Fruit fly (Drosophila melanogaster) S2 (cell line): ENCODE measurements around the gene salt.

Experiments used
- CG8478 ChIP-seq: fragments of >200 bp; optimal IDR thresholded peaks from 2 replicates; lab custom pipeline; 2018
- CTCF ChIP-seq, 2 experiments: fragments of >200 bp; optimal IDR thresholded peaks; 2 replicates each; lab custom pipeline; 2018

DNA sequence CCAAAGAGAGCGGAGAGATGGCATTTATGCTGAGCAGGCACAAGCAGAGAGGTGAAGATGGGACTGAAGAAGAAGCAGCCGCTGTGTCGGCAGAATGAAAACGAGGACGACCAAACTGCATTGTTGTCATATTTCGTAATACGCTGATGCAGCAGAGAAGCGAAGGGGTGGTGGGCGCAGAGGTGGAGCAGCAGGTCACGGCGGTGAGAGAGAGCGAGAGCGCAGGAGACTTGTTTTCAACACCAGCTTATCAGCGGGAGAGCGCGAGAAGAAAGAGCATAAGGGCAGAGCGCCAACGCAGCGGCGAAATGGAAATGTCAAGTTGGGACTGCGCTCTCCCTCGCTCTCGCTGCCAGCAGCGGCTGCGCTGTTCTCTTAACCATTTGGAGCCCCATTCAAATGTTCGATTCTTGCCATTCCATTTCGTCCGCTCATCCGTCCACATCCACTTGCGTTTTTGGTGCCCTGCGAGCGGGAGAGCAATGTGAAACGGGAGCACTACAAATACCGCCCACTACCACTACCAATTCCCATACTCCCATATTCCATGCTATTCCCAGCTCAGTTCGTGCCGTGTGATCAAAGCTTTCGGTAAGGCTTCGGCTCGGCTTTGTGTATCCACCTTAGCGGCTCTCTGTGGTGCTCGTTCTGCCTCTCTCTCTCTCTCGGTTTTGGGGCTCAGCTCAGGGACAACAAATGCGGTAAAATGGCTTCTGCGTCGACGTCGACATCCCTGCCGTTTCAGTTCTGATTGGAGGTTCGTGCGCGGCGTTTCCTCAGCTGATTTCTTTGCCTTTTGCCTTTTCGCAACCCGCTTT is 41.0 kb downstream of the salt start, which contains the start of gene ttk:
- TF ChIP-seq CG8478, result no peak
- no peak for TF ChIP-seq CTCF (optimal IDR thresholded peaks at IDR 0.05; lab: Kevin White, UChicago)
